Worm (Caenorhabditis elegans) whole organism, L1 larva: ENCODE data around the gene col-13.

Experiments used
- C04F5.9 ChIP-seq: sonication (generic microtip); optimal IDR thresholded peaks from 2 replicates; lab custom pipeline; 2016; ENCODE audit warnings: missing genetic modification characterization, missing compliant biosample characterization
- C16A3.4 ChIP-seq: fragments of 150-350 bp; optimal IDR thresholded peaks from 2 replicates; lab custom pipeline; 2014; ENCODE audit warnings: missing biosample characterization, missing genetic modification characterization
- F16B12.6 ChIP-seq: fragments of 150-350 bp; optimal IDR thresholded peaks from 2 replicates; lab custom pipeline; 2014; ENCODE audit warnings: missing biosample characterization, missing genetic modification characterization
- Y116A8C.19 ChIP-seq: sonication (generic microtip); optimal IDR thresholded peaks from 2 replicates; lab custom pipeline; 2016; ENCODE audit warnings: missing compliant biosample characterization, missing genetic modification characterization, borderline replicate concordance
- aha-1 ChIP-seq: fragments of 150-350 bp; optimal IDR thresholded peaks from 2 replicates; lab custom pipeline; 2014; ENCODE audit warnings: missing biosample characterization, missing genetic modification characterization
- ceh-8 ChIP-seq: fragments of 200-800 bp; sonication (Bioruptor generic); optimal IDR thresholded peaks from 2 replicates; lab custom pipeline; 2018; ENCODE audit warnings: mild to moderate bottlenecking, missing genetic modification characterization, moderate library complexity, missing compliant biosample characterization
- dsc-1 ChIP-seq: sonication (generic microtip); optimal IDR thresholded peaks from 2 replicates; lab custom pipeline; 2016; ENCODE audit warnings: mild to moderate bottlenecking, missing genetic modification characterization, missing compliant biosample characterization
- efl-1 ChIP-seq, 4 experiments: fragments of 150-350 bp; optimal IDR thresholded peaks in 3 of 4; peaks in 1 of 4; 1 replicate in 1 of 4; 2 replicates in 3 of 4; lab custom pipeline; 2014; ENCODE audit warnings: missing biosample characterization in 2 of 4, missing genetic modification characterization in 2 of 4, missing genetic modification reagents in 2 of 4
- efl-3 ChIP-seq: fragments of 200-800 bp; sonication (Bioruptor generic); optimal IDR thresholded peaks from 2 replicates; lab custom pipeline; 2018; ENCODE audit warnings: mild to moderate bottlenecking, missing genetic modification characterization, missing compliant biosample characterization
- egl-27 ChIP-seq, 2 experiments: fragments of 150-350 bp in 1 of 2; sonication (generic microtip); optimal IDR thresholded peaks; 3 replicates each; lab custom pipeline; 2017 to 2018; ENCODE audit warnings: missing biosample characterization in 2 of 2, missing genetic modification characterization in 2 of 2, missing genetic modification reagents in 2 of 2
- elt-2 ChIP-seq: sonication (generic microtip); optimal IDR thresholded peaks from 2 replicates; lab custom pipeline; 2016; ENCODE audit warnings: missing genetic modification characterization, mild to moderate bottlenecking, inconsistent platforms, missing compliant biosample characterization, missing genetic modification reagents
- fkh-4 ChIP-seq: sonication (generic microtip); optimal IDR thresholded peaks from 2 replicates; lab custom pipeline; 2016; ENCODE audit warnings: missing compliant biosample characterization, missing genetic modification characterization, borderline replicate concordance
- fkh-8 ChIP-seq: sonication (generic microtip); optimal IDR thresholded peaks from 2 replicates; lab custom pipeline; 2016; ENCODE audit warnings: mild to moderate bottlenecking, missing genetic modification characterization, missing compliant biosample characterization
- fos-1 ChIP-seq: fragments of 150-350 bp; optimal IDR thresholded peaks from 2 replicates; lab custom pipeline; 2014; ENCODE audit warnings: missing biosample characterization, missing genetic modification characterization
- grh-1 ChIP-seq: fragments of 200-800 bp; sonication (Bioruptor generic); IDR thresholded peaks from 2 replicates; pipeline ENCODE4 v1.3.6; 2022; ENCODE audit warnings: missing genetic modification reagents, missing genetic modification characterization, missing compliant biosample characterization
- hlh-17 ChIP-seq: fragments of 200-800 bp; sonication (Bioruptor generic); optimal IDR thresholded peaks from 2 replicates; lab custom pipeline; 2018; ENCODE audit warnings: missing genetic modification characterization, mild to moderate bottlenecking, missing compliant biosample characterization, moderate library complexity, borderline replicate concordance
- irx-1 ChIP-seq: sonication (generic microtip); optimal IDR thresholded peaks from 2 replicates; lab custom pipeline; 2016; ENCODE audit warnings: missing genetic modification characterization, missing compliant biosample characterization
- isw-1 ChIP-seq: fragments of 200-800 bp; sonication (Bioruptor generic); IDR thresholded peaks from 2 replicates; pipeline ENCODE4 v1.3.6; 2022; ENCODE audit warnings: missing genetic modification characterization, missing compliant biosample characterization
- jun-1 ChIP-seq: fragments of 150-350 bp; optimal IDR thresholded peaks from 2 replicates; lab custom pipeline; 2014; ENCODE audit warnings: missing biosample characterization, missing genetic modification reagents, missing genetic modification characterization
- lin-13 ChIP-seq: fragments of 150-350 bp; optimal IDR thresholded peaks from 2 replicates; lab custom pipeline; 2014; ENCODE audit warnings: missing biosample characterization, missing genetic modification reagents, missing genetic modification characterization
- lin-14 ChIP-seq: fragments of 200-800 bp; sonication (Bioruptor generic); optimal IDR thresholded peaks from 2 replicates; lab custom pipeline; 2018; ENCODE audit warnings: mild to moderate bottlenecking, missing genetic modification characterization, moderate library complexity, missing compliant biosample characterization
- lin-15B ChIP-seq: fragments of 150-350 bp; sonication (generic microtip); optimal IDR thresholded peaks from 3 replicates; lab custom pipeline; 2014; ENCODE audit warnings: missing biosample characterization, missing genetic modification characterization
- lin-35 ChIP-seq, 2 experiments: fragments of 150-350 bp; optimal IDR thresholded peaks; 2 replicates each; lab custom pipeline; 2014; ENCODE audit warnings: missing biosample characterization in 2 of 2, missing genetic modification characterization in 2 of 2, missing genetic modification reagents in 2 of 2
- lsy-2 ChIP-seq, 2 experiments: fragments of 150-350 bp; optimal IDR thresholded peaks; 2 replicates each; lab custom pipeline; 2014; ENCODE audit warnings: missing biosample characterization in 2 of 2, missing genetic modification characterization in 2 of 2
- mab-9 ChIP-seq: fragments of 200-800 bp; sonication (Bioruptor generic); IDR thresholded peaks from 2 replicates; pipeline ENCODE4 v1.3.6; 2022; ENCODE audit warnings: missing genetic modification reagents, missing genetic modification characterization, missing compliant biosample characterization
- nhr-19 ChIP-seq: fragments of 200-800 bp; sonication (Bioruptor generic); conservative IDR thresholded peaks from 2 replicates; pipeline ENCODE4 v1.3.6; 2022; ENCODE audit warnings: missing genetic modification characterization, missing compliant biosample characterization
- nhr-20 ChIP-seq: sonication (generic microtip); optimal IDR thresholded peaks from 2 replicates; lab custom pipeline; 2016; ENCODE audit warnings: mild to moderate bottlenecking, missing genetic modification characterization, missing compliant biosample characterization
- nhr-237 ChIP-seq: fragments of 150-350 bp; optimal IDR thresholded peaks from 2 replicates; lab custom pipeline; 2014; ENCODE audit warnings: missing biosample characterization, missing genetic modification characterization
- nhr-28 ChIP-seq: fragments of 150-350 bp; optimal IDR thresholded peaks from 2 replicates; lab custom pipeline; 2014; ENCODE audit warnings: missing biosample characterization, missing genetic modification characterization
- nhr-71 ChIP-seq: sonication (generic microtip); optimal IDR thresholded peaks from 2 replicates; lab custom pipeline; 2016; ENCODE audit warnings: mild to moderate bottlenecking, missing genetic modification characterization, moderate library complexity, missing compliant biosample characterization
- nhr-77 ChIP-seq: fragments of 150-350 bp; optimal IDR thresholded peaks from 2 replicates; lab custom pipeline; 2014; ENCODE audit warnings: missing biosample characterization, missing genetic modification characterization
- nhr-85 ChIP-seq: sonication (generic microtip); peaks from one replicate; lab custom pipeline; 2016; ENCODE audit warnings: missing genetic modification characterization, inconsistent platforms, missing compliant biosample characterization
- nhr-90 ChIP-seq: sonication (generic microtip); optimal IDR thresholded peaks from 2 replicates; lab custom pipeline; 2016; ENCODE audit warnings: mild to moderate bottlenecking, missing genetic modification characterization, missing compliant biosample characterization; ENCODE audit not compliant: poor library complexity
- pag-3 ChIP-seq: sonication (generic microtip); optimal IDR thresholded peaks from 2 replicates; lab custom pipeline; 2017; ENCODE audit warnings: missing genetic modification characterization, mild to moderate bottlenecking, missing compliant biosample characterization, antibody characterized with exemption, borderline replicate concordance; ENCODE audit not compliant: insufficient read depth
- pqm-1 ChIP-seq: sonication (generic microtip); optimal IDR thresholded peaks from 3 replicates; lab custom pipeline; 2017; ENCODE audit warnings: missing biosample characterization, missing genetic modification characterization
- rnt-1 ChIP-seq: sonication (generic microtip); optimal IDR thresholded peaks from 2 replicates; lab custom pipeline; 2016; ENCODE audit warnings: mild to moderate bottlenecking, missing genetic modification characterization, moderate library complexity, missing compliant biosample characterization
- skn-1 ChIP-seq: fragments of 150-350 bp; optimal IDR thresholded peaks from 2 replicates; lab custom pipeline; 2014; ENCODE audit warnings: missing biosample characterization, missing genetic modification characterization
- unc-30 ChIP-seq: sonication (generic microtip); optimal IDR thresholded peaks from 2 replicates; lab custom pipeline; 2017; ENCODE audit warnings: missing biosample characterization, missing genetic modification characterization
- unc-62 ChIP-seq: fragments of 150-350 bp; optimal IDR thresholded peaks from 2 replicates; lab custom pipeline; 2014; ENCODE audit warnings: missing biosample characterization, missing genetic modification reagents, missing genetic modification characterization
- unc-98 ChIP-seq: fragments of 200-800 bp; sonication (Bioruptor generic); IDR thresholded peaks from 2 replicates; pipeline ENCODE4 v1.3.6; 2022; ENCODE audit warnings: missing genetic modification characterization, missing compliant biosample characterization
- zip-4 ChIP-seq: fragments of 200-800 bp; sonication (Bioruptor generic); optimal IDR thresholded peaks from 2 replicates; lab custom pipeline; 2018; ENCODE audit warnings: mild to moderate bottlenecking, missing genetic modification characterization, moderate library complexity, missing compliant biosample characterization
- ztf-11 ChIP-seq, 2 experiments: sonication (generic microtip); optimal IDR thresholded peaks; 2 replicates each; lab custom pipeline; 2016 to 2017; ENCODE audit warnings: missing genetic modification characterization in 2 of 2, missing biosample characterization in 1 of 2, missing compliant biosample characterization in 1 of 2

col-13 gene

ce11 chrV:10404701-10405100 is 17.0 kb downstream of the col-13 start:
- TF ChIP-seq irx-1 (tag; lab: Kevin White, UChicago), result no peak
- TF ChIP-seq hlh-17, result no peak
- no peak for TF ChIP-seq pag-3 (tag; lab: Kevin White, UChicago)
- TF ChIP-seq zip-4, result no peak
- TF ChIP-seq lin-14 (GFP tag; lab: Kevin White, UChicago), result no peak
- no peak for TF ChIP-seq nhr-77 (tag; lab: Kevin White, UChicago)
- TF ChIP-seq lin-15B (tag; lab: Kevin White, UChicago), result no peak
- no peak for TF ChIP-seq nhr-19 (GFP tag; lab: Robert Waterston, UW)
- no peak for TF ChIP-seq F16B12.6 (tag; lab: Kevin White, UChicago)
- TF ChIP-seq elt-2 (tag; lab: Kevin White, UChicago), result no peak
- TF ChIP-seq nhr-237 (tag; lab: Kevin White, UChicago), result no peak
- TF ChIP-seq nhr-90 (tag; lab: Kevin White, UChicago), result no peak
- TF ChIP-seq mab-9 (GFP tag; lab: Robert Waterston, UW), result no peak
- TF ChIP-seq ztf-11 (tag; optimal IDR thresholded peaks at IDR 0.05; lab: Kevin White, UChicago), result no peak
- TF ChIP-seq unc-98 (GFP tag; lab: Robert Waterston, UW), result no peak
- TF ChIP-seq isw-1 (GFP tag; lab: Robert Waterston, UW), result no peak

ce11 chrV:10402804-10403203 is 18.9 kb downstream of the col-13 start, which contains the start of gene F15H10.8:
Gene F15H10.8 (minus strand): TSS chrV:10402904.
- TF ChIP-seq efl-1 (optimal IDR thresholded peaks at IDR 0.05; lab: Kevin White, UChicago), result no peak
- TF ChIP-seq efl-1 (GFP tag; optimal IDR thresholded peaks at IDR 0.05 in 1 of 2; lab: Kevin White, UChicago), result no peak
- TF ChIP-seq aha-1 (tag; lab: Kevin White, UChicago), result no peak
- TF ChIP-seq lin-35 (GFP tag; optimal IDR thresholded peaks at IDR 0.05; lab: Kevin White, UChicago), result no peak
- no peak for TF ChIP-seq F16B12.6 (tag; lab: Kevin White, UChicago)
- TF ChIP-seq isw-1 (GFP tag; lab: Robert Waterston, UW), result no peak
- no peak for TF ChIP-seq skn-1 (tag; lab: Kevin White, UChicago)
- TF ChIP-seq nhr-28 (tag; lab: Kevin White, UChicago), result no peak
- TF ChIP-seq C16A3.4 (tag; lab: Kevin White, UChicago), result no peak
- TF ChIP-seq rnt-1 (tag; lab: Kevin White, UChicago), result no peak
- TF ChIP-seq fos-1, result no peak
- TF ChIP-seq lin-13 (GFP tag; lab: Kevin White, UChicago), result no peak
- no peak for TF ChIP-seq fkh-4 (tag; lab: Kevin White, UChicago)
- no peak for TF ChIP-seq ceh-8
- TF ChIP-seq hlh-17, result no peak
- TF ChIP-seq unc-30, result no peak
- TF ChIP-seq fkh-8 (tag; lab: Kevin White, UChicago), result no peak
- TF ChIP-seq efl-3 (GFP tag; lab: Kevin White, UChicago), result no peak
- no peak for TF ChIP-seq dsc-1 (tag; lab: Kevin White, UChicago)
- TF ChIP-seq C04F5.9 (tag; lab: Kevin White, UChicago), result no peak
- no peak for TF ChIP-seq jun-1 (tag; lab: Kevin White, UChicago)
- TF ChIP-seq, all 84 proteins: peak for 0

- TF ChIP-seq pag-3 (tag; lab: Kevin White, UChicago) (no peak), nhr-20 (peak; percentile 73), grh-1 (GFP tag; lab: Robert Waterston, UW) (no peak), nhr-90 (tag; lab: Kevin White, UChicago) (peak; percentile 1), nhr-85 (tag; lab: Kevin White, UChicago) (no peak), Y116A8C.19 (tag; lab: Kevin White, UChicago) (no peak), unc-62 (GFP tag; lab: Kevin White, UChicago) (no peak), mab-9 (GFP tag; lab: Robert Waterston, UW) (no peak), egl-27 (tag; optimal IDR thresholded peaks at IDR 0.05; lab: Kevin White, UChicago) (no peak), pqm-1 (tag; lab: Kevin White, UChicago) (peak; percentile 72), lin-14 (GFP tag; lab: Kevin White, UChicago) (no peak), nhr-71 (tag; lab: Kevin White, UChicago) (peak; percentile 16), lin-35 (GFP tag; optimal IDR thresholded peaks at IDR 0.05; lab: Kevin White, UChicago) (peak in 1 of 2 experiments; percentile 49), elt-2 (tag; lab: Kevin White, UChicago) (peak; percentile 93), lsy-2 (tag; optimal IDR thresholded peaks at IDR 0.05; lab: Kevin White, UChicago) (no peak)
Observed at ce11 chrV:10399290-10399689, 22.4 kb downstream of the col-13 start.
